Worm (Caenorhabditis elegans): ENCODE results near the gene spat-2.

Gene spat-2

DNA sequence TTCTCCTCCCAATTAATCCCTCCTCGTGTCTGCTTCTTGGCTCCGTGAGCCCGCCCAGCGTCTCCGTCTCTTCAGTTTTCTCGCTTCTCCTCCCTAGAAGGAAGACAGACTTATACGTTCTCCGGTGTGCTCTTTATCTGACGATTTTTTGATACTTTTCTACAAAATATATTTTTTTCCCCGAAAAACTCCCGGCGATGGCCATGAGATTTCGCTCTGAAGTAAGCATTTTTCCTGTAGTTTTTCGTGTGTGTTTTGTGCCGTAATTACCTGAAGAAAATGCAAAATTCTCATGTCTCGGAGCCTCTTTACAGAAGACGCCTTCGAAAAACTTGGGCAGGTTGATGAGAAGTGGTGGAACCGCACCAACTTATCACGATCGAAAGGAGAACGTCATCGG lies at the start of gene spat-2:
TSS of gene spat-2 (plus strand) at position 301 of the 400 bp plus-strand sequence.
- no peak for TF ChIP-seq tab-1 (GFP tag; IDR thresholded peaks at IDR 0.05)
- no peak for TF ChIP-seq flt-1 (GFP tag; IDR thresholded peaks at IDR 0.05)
- TF ChIP-seq cog-1 (tag; optimal IDR thresholded peaks at IDR 0.05), result no peak
- TF ChIP-seq ztf-23 (GFP tag; IDR thresholded peaks at IDR 0.05), result no peak
- no peak for TF ChIP-seq med-1 (GFP tag; optimal IDR thresholded peaks at IDR 0.05; ENCODE audit: insufficient read depth)
- no peak for TF ChIP-seq T22C8.4 (GFP tag; IDR thresholded peaks at IDR 0.05)
- no peak for TF ChIP-seq ztf-29 (GFP tag; IDR thresholded peaks at IDR 0.05)
- no peak for TF ChIP-seq ref-1 (GFP tag; conservative IDR thresholded peaks at IDR 0.05)
- no peak for TF ChIP-seq klf-2 (GFP tag; conservative IDR thresholded peaks at IDR 0.05)

DNA sequence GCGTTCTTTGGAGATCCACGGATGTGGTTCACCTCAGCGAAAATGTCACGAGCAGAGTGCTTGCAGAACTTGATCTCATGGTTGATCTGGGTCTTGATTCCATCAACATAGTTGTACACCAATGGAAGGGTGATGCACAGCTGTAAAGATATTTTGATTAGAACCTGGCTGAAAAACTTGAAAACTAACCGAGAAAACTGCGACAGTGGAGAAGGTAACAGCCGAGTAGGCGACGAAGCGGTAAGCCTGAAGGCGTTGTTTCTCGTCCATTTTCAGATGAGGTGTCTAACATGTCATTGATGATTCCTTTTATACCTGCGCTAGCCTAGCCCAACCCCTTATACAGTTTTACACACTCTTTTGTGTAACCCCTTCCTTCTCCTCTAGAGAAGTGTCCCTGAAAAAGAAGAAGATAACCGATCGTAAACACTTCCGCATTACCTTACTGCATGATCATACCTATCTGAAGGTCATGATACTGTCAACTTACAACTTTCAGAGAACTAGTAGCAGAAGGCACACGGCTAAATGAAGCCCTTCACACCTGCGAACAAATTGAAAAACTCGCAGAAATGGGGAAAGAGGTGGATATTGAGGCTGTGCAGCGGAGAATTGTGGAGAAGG lies 49.1 kb upstream of the spat-2 start, which contains the start of gene col-94:
TSS of gene col-94 (minus strand) at position 313 of the 624 bp plus-strand sequence.
- TF ChIP-seq ztf-23 (GFP tag; IDR thresholded peaks at IDR 0.05) (no peak), ref-1 (GFP tag; conservative IDR thresholded peaks at IDR 0.05) (no peak), ztf-29 (GFP tag; IDR thresholded peaks at IDR 0.05) (no peak), tab-1 (GFP tag; IDR thresholded peaks at IDR 0.05) (no peak), cog-1 (tag; optimal IDR thresholded peaks at IDR 0.05) (no peak)

- TF ChIP-seq klf-2 (GFP tag; conservative IDR thresholded peaks at IDR 0.05) (peak; percentile 96), tab-1 (GFP tag; IDR thresholded peaks at IDR 0.05) (peak; percentile 94), flt-1 (GFP tag; IDR thresholded peaks at IDR 0.05) (peak; percentile 96), ztf-23 (GFP tag; IDR thresholded peaks at IDR 0.05) (peak; percentile 97), ref-1 (GFP tag; conservative IDR thresholded peaks at IDR 0.05) (peak; percentile 91), T22C8.4 (GFP tag; IDR thresholded peaks at IDR 0.05) (peak; percentile 92), ztf-29 (GFP tag; IDR thresholded peaks at IDR 0.05) (peak; percentile 93), cog-1 (tag; optimal IDR thresholded peaks at IDR 0.05) (peak; percentile 96), med-1 (GFP tag; optimal IDR thresholded peaks at IDR 0.05; ENCODE audit: insufficient read depth) (peak; percentile 66)
These were observed 47.2 kb upstream of the spat-2 start for ce11 chrIII:10989491-10990032.

ce11 chrIII:10994085-10994484 lies 42.7 kb upstream of the spat-2 start:
- no peak for TF ChIP-seq klf-2 (GFP tag; conservative IDR thresholded peaks at IDR 0.05)
- no peak for TF ChIP-seq T22C8.4 (GFP tag; IDR thresholded peaks at IDR 0.05)
- no peak for TF ChIP-seq ref-1 (GFP tag; conservative IDR thresholded peaks at IDR 0.05)
- no peak for TF ChIP-seq tab-1 (GFP tag; IDR thresholded peaks at IDR 0.05)
- TF ChIP-seq flt-1 (GFP tag; IDR thresholded peaks at IDR 0.05), result no peak
- no peak for TF ChIP-seq cog-1 (tag; optimal IDR thresholded peaks at IDR 0.05)
- no peak for TF ChIP-seq ztf-29 (GFP tag; IDR thresholded peaks at IDR 0.05)
- no peak for TF ChIP-seq ztf-23 (GFP tag; IDR thresholded peaks at IDR 0.05)
- no peak for TF ChIP-seq med-1 (GFP tag; optimal IDR thresholded peaks at IDR 0.05; ENCODE audit: insufficient read depth)

- TF ChIP-seq T22C8.4 (GFP tag; IDR thresholded peaks at IDR 0.05), result no peak
- TF ChIP-seq ref-1 (GFP tag; conservative IDR thresholded peaks at IDR 0.05), result no peak
- no peak for TF ChIP-seq ztf-29 (GFP tag; IDR thresholded peaks at IDR 0.05)
- no peak for TF ChIP-seq flt-1 (GFP tag; IDR thresholded peaks at IDR 0.05)
- TF ChIP-seq cog-1 (tag; optimal IDR thresholded peaks at IDR 0.05), result no peak
- no peak for TF ChIP-seq klf-2 (GFP tag; conservative IDR thresholded peaks at IDR 0.05)
- no peak for TF ChIP-seq med-1 (GFP tag; optimal IDR thresholded peaks at IDR 0.05; ENCODE audit: insufficient read depth)
- no peak for TF ChIP-seq tab-1 (GFP tag; IDR thresholded peaks at IDR 0.05)
- TF ChIP-seq ztf-23 (GFP tag; IDR thresholded peaks at IDR 0.05), result no peak
These were observed 41.6 kb upstream of the spat-2 start, which contains the start of gene dmsr-5 for ce11 chrIII:10995156-10995555. TSS of gene dmsr-5 (minus strand) at chrIII:10995256.

ce11 chrIII:11002808-11003207 lies 33.9 kb upstream of the spat-2 start:
- TF ChIP-seq ztf-23 (GFP tag; IDR thresholded peaks at IDR 0.05) (no peak), med-1 (GFP tag; optimal IDR thresholded peaks at IDR 0.05; ENCODE audit: insufficient read depth) (no peak), klf-2 (GFP tag; conservative IDR thresholded peaks at IDR 0.05) (no peak), ref-1 (GFP tag; conservative IDR thresholded peaks at IDR 0.05) (no peak), flt-1 (GFP tag; IDR thresholded peaks at IDR 0.05) (no peak), ztf-29 (GFP tag; IDR thresholded peaks at IDR 0.05) (no peak), cog-1 (tag; optimal IDR thresholded peaks at IDR 0.05) (no peak), T22C8.4 (GFP tag; IDR thresholded peaks at IDR 0.05) (no peak), tab-1 (GFP tag; IDR thresholded peaks at IDR 0.05) (no peak)

ce11 chrIII:11007552-11008272 lies 29.0 kb upstream of the spat-2 start, which contains the start of the genes fipr-17 and Y48A6B.3:
TSS of gene fipr-17 (minus strand) at chrIII:11007602.
TSS of gene Y48A6B.3 (plus strand) at chrIII:11008222.
- TF ChIP-seq klf-2 (GFP tag; conservative IDR thresholded peaks at IDR 0.05), result no peak
- peak; percentile 72 for TF ChIP-seq ztf-23 (GFP tag; IDR thresholded peaks at IDR 0.05)
- peak; percentile 4 for TF ChIP-seq cog-1 (tag; optimal IDR thresholded peaks at IDR 0.05)
- TF ChIP-seq T22C8.4 (GFP tag; IDR thresholded peaks at IDR 0.05), result 0 out of 2 replicates have a peak, but pooled peaks have one; percentile 38
- TF ChIP-seq tab-1 (GFP tag; IDR thresholded peaks at IDR 0.05), result no peak
- peak; percentile 72 for TF ChIP-seq flt-1 (GFP tag; IDR thresholded peaks at IDR 0.05)
- TF ChIP-seq ref-1 (GFP tag; conservative IDR thresholded peaks at IDR 0.05), result no peak
- TF ChIP-seq med-1 (GFP tag; optimal IDR thresholded peaks at IDR 0.05; ENCODE audit: insufficient read depth), result no peak
- TF ChIP-seq ztf-29 (GFP tag; IDR thresholded peaks at IDR 0.05), result no peak

DNA sequence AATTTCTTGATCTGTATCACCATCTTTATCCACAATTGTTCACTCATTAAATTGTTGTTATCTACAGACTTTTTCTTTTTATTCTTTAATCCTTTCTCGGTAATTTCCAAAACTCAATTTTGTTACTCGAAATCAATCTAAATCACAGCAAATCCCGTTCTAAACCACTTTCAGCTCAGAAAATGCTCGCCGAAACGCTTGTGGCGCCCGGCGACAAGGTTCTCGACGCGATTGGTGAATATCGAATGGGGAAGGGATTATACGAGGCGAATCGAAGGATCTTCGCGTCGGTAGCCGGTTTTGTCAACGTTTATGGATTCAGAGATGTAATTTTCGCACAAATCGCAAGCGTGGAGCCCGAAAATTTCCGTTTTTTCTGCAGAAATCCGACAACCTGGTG lies 27.9 kb upstream of the spat-2 start, which contains the start of gene exos-1:
TSS of gene exos-1 (plus strand) at position 175 of the 400 bp plus-strand sequence.
- no peak for TF ChIP-seq tab-1 (GFP tag; IDR thresholded peaks at IDR 0.05)
- TF ChIP-seq T22C8.4 (GFP tag; IDR thresholded peaks at IDR 0.05), result no peak
- TF ChIP-seq flt-1 (GFP tag; IDR thresholded peaks at IDR 0.05), result no peak
- no peak for TF ChIP-seq ref-1 (GFP tag; conservative IDR thresholded peaks at IDR 0.05)
- TF ChIP-seq med-1 (GFP tag; optimal IDR thresholded peaks at IDR 0.05; ENCODE audit: insufficient read depth), result no peak
- no peak for TF ChIP-seq ztf-29 (GFP tag; IDR thresholded peaks at IDR 0.05)
- TF ChIP-seq klf-2 (GFP tag; conservative IDR thresholded peaks at IDR 0.05), result no peak
- no peak for TF ChIP-seq ztf-23 (GFP tag; IDR thresholded peaks at IDR 0.05)
- TF ChIP-seq cog-1 (tag; optimal IDR thresholded peaks at IDR 0.05), result no peak
